Worm (Caenorhabditis elegans) whole organism, young adult: ENCODE data around the gene cdc-48.2.

Experiments
- B0035.1 ChIP-seq: sonication (generic microtip); optimal IDR thresholded peaks from 2 replicates; lab custom pipeline; 2016; ENCODE audit warnings: missing genetic modification characterization, mild to moderate bottlenecking, missing compliant biosample characterization, missing genotype, missing genetic modification reagents
- B0336.3 ChIP-seq: fragments of 200-800 bp; sonication (Bioruptor generic); IDR thresholded peaks from 2 replicates; pipeline ENCODE4 v1.3.6; 2022; ENCODE audit warnings: missing genetic modification characterization, missing compliant biosample characterization
- C17E4.6 ChIP-seq: fragments of 200-800 bp; sonication (Bioruptor generic); IDR thresholded peaks from 2 replicates; pipeline ENCODE4 v1.3.6; 2022; ENCODE audit warnings: missing genetic modification reagents, missing genetic modification characterization, missing compliant biosample characterization
- D2030.7 ChIP-seq: fragments of 200-800 bp; sonication (Bioruptor generic); IDR thresholded peaks from 2 replicates; pipeline ENCODE4 v1.3.6; 2022; ENCODE audit warnings: missing genetic modification reagents, missing genetic modification characterization, missing compliant biosample characterization
- F10E7.11 ChIP-seq: sonication (generic microtip); optimal IDR thresholded peaks from 2 replicates; lab custom pipeline; 2017; ENCODE audit warnings: mild to moderate bottlenecking, missing genetic modification characterization, moderate library complexity, missing compliant biosample characterization
- F22D6.2 ChIP-seq: sonication (generic microtip); optimal IDR thresholded peaks from 2 replicates; lab custom pipeline; 2016; ENCODE audit warnings: mild to moderate bottlenecking, missing genetic modification characterization, missing compliant biosample characterization
- F37B4.10 ChIP-seq: fragments of 200-800 bp; sonication (Bioruptor generic); IDR thresholded peaks from 2 replicates; pipeline ENCODE4 v1.3.6; 2022; ENCODE audit warnings: missing genetic modification characterization, missing compliant biosample characterization
- F39B2.1 ChIP-seq: fragments of 200-800 bp; sonication (Bioruptor generic); IDR thresholded peaks from 2 replicates; pipeline ENCODE4 v1.3.6; 2022; ENCODE audit warnings: missing genetic modification reagents, missing genetic modification characterization, missing compliant biosample characterization
- F57A8.1 ChIP-seq: fragments of 200-800 bp; sonication (Bioruptor generic); optimal IDR thresholded peaks from 2 replicates; lab custom pipeline; 2018; ENCODE audit warnings: mild to moderate bottlenecking, missing genetic modification characterization, moderate library complexity, missing compliant biosample characterization
- F57C9.4 ChIP-seq: sonication (generic microtip); optimal IDR thresholded peaks from 2 replicates; lab custom pipeline; 2017; ENCODE audit warnings: mild to moderate bottlenecking, missing genetic modification characterization, missing compliant biosample characterization
- K11D2.4 ChIP-seq: fragments of 200-800 bp; sonication (Bioruptor generic); IDR thresholded peaks from 2 replicates; pipeline ENCODE4 v1.3.6; 2022; ENCODE audit warnings: missing genetic modification reagents, missing genetic modification characterization, missing compliant biosample characterization
- K12H6.12 ChIP-seq: fragments of 200-800 bp; sonication (Bioruptor generic); optimal IDR thresholded peaks from 2 replicates; lab custom pipeline; 2018; ENCODE audit warnings: mild to moderate bottlenecking, missing genetic modification characterization, missing compliant biosample characterization
- Y56A3A.18 ChIP-seq: fragments of 200-800 bp; sonication (Bioruptor generic); IDR thresholded peaks from 2 replicates; pipeline ENCODE4 v1.3.6; 2022; ENCODE audit warnings: missing genetic modification reagents, missing genetic modification characterization, missing compliant biosample characterization
- aptf-3 ChIP-seq: fragments of 200-800 bp; sonication (Bioruptor generic); IDR thresholded peaks from 2 replicates; pipeline ENCODE4 v1.3.6; 2022; ENCODE audit warnings: missing genetic modification characterization, missing compliant biosample characterization
- attf-5 ChIP-seq: fragments of 200-800 bp; sonication (Bioruptor generic); optimal IDR thresholded peaks from 2 replicates; lab custom pipeline; 2018; ENCODE audit warnings: mild to moderate bottlenecking, missing genetic modification characterization, missing compliant biosample characterization
- bed-1 ChIP-seq: fragments of 200-800 bp; sonication (Bioruptor generic); IDR thresholded peaks from 2 replicates; pipeline ENCODE4 v1.3.6; 2022; ENCODE audit warnings: missing genetic modification reagents, missing genetic modification characterization, missing compliant biosample characterization
- bed-2 ChIP-seq: fragments of 200-800 bp; sonication (Bioruptor generic); IDR thresholded peaks from 2 replicates; pipeline ENCODE4 v1.3.6; 2022; ENCODE audit warnings: missing genetic modification reagents, missing genetic modification characterization, missing compliant biosample characterization
- cebp-2 ChIP-seq: fragments of 200-800 bp; sonication (Bioruptor generic); IDR thresholded peaks from 2 replicates; pipeline ENCODE4 v1.3.6; 2022; ENCODE audit warnings: missing genetic modification characterization, missing compliant biosample characterization
- ceh-27 ChIP-seq: fragments of 200-800 bp; sonication (Bioruptor generic); optimal IDR thresholded peaks from 2 replicates; lab custom pipeline; 2018; ENCODE audit warnings: mild to moderate bottlenecking, missing genetic modification characterization, moderate library complexity, missing compliant biosample characterization
- ceh-58 ChIP-seq: fragments of 200-800 bp; sonication (Bioruptor generic); IDR thresholded peaks from 2 replicates; pipeline ENCODE4 v1.3.6; 2022; ENCODE audit warnings: missing genetic modification characterization, missing compliant biosample characterization
- chd-7 ChIP-seq: sonication (generic microtip); optimal IDR thresholded peaks from 2 replicates; lab custom pipeline; 2016; ENCODE audit warnings: mild to moderate bottlenecking, missing genetic modification characterization, moderate library complexity, missing compliant biosample characterization
- dox-1 ChIP-seq: fragments of 200-800 bp; sonication (Bioruptor generic); IDR thresholded peaks from 2 replicates; pipeline ENCODE4 v1.3.6; 2022; ENCODE audit warnings: missing genetic modification reagents, missing genetic modification characterization, missing compliant biosample characterization
- dpl-1 ChIP-seq: fragments of 150-350 bp; optimal IDR thresholded peaks from 2 replicates; lab custom pipeline; 2014; ENCODE audit warnings: missing biosample characterization, missing genetic modification reagents, missing genetic modification characterization
- egl-44 ChIP-seq: fragments of 200-800 bp; sonication (Bioruptor generic); IDR thresholded peaks from 2 replicates; pipeline ENCODE4 v1.3.6; 2022; ENCODE audit warnings: missing genetic modification reagents, missing genetic modification characterization, missing compliant biosample characterization
- egrh-3 ChIP-seq: fragments of 200-800 bp; sonication (Bioruptor generic); IDR thresholded peaks from 2 replicates; pipeline ENCODE4 v1.3.6; 2022; ENCODE audit warnings: missing genetic modification reagents, missing genetic modification characterization, missing compliant biosample characterization
- fkh-3 ChIP-seq: sonication (generic microtip); optimal IDR thresholded peaks from 2 replicates; lab custom pipeline; 2016; ENCODE audit warnings: mild to moderate bottlenecking, missing genetic modification characterization, missing compliant biosample characterization
- hrde-1 ChIP-seq: sonication (generic microtip); optimal IDR thresholded peaks from 2 replicates; lab custom pipeline; 2016; ENCODE audit warnings: missing genetic modification characterization, mild to moderate bottlenecking, missing compliant biosample characterization, moderate library complexity, missing genotype, missing genetic modification reagents, borderline replicate concordance
- lag-1 ChIP-seq: fragments of 200-800 bp; sonication (Bioruptor generic); IDR thresholded peaks from 2 replicates; pipeline ENCODE4 v1.3.6; 2022; ENCODE audit warnings: missing genetic modification reagents, missing genetic modification characterization, missing compliant biosample characterization
- let-526 ChIP-seq: fragments of 200-800 bp; sonication (Bioruptor generic); IDR thresholded peaks from 2 replicates; pipeline ENCODE4 v1.3.6; 2022; ENCODE audit warnings: missing genetic modification reagents, missing genetic modification characterization, missing compliant biosample characterization
- lin-35 ChIP-seq, 3 experiments: fragments of 150-350 bp in 2 of 3; sonication (generic microtip) in 1 of 3; optimal IDR thresholded peaks; 2 replicates each; lab custom pipeline; 2014 to 2018; ENCODE audit warnings: missing biosample characterization in 3 of 3, missing genetic modification characterization in 3 of 3, missing genetic modification reagents in 3 of 3
- lin-54 ChIP-seq: fragments of 200-800 bp; sonication (Bioruptor generic); optimal IDR thresholded peaks from 2 replicates; lab custom pipeline; 2018; ENCODE audit warnings: mild to moderate bottlenecking, missing genetic modification characterization, missing compliant biosample characterization
- madf-6 ChIP-seq: fragments of 200-800 bp; sonication (Bioruptor generic); IDR thresholded peaks from 2 replicates; pipeline ENCODE4 v1.3.6; 2022; ENCODE audit warnings: missing genetic modification reagents, missing genetic modification characterization, missing compliant biosample characterization
- mel-28 ChIP-seq: sonication (generic microtip); optimal IDR thresholded peaks from 2 replicates; lab custom pipeline; 2016; ENCODE audit warnings: borderline replicate concordance, mild to moderate bottlenecking, missing genetic modification characterization, missing compliant biosample characterization
- mes-4 ChIP-seq: sonication (generic microtip); optimal IDR thresholded peaks from 2 replicates; lab custom pipeline; 2016; ENCODE audit warnings: missing genotype, missing genetic modification characterization, missing compliant biosample characterization
- mxl-1 ChIP-seq: sonication (generic microtip); optimal IDR thresholded peaks from 2 replicates; lab custom pipeline; 2016; ENCODE audit warnings: missing genetic modification characterization, missing compliant biosample characterization
- nfya-1 ChIP-seq: sonication (generic microtip); optimal IDR thresholded peaks from 2 replicates; lab custom pipeline; 2017; ENCODE audit warnings: antibody characterized with exemption, missing compliant biosample characterization, missing genetic modification characterization, borderline replicate concordance; ENCODE audit not compliant: insufficient read depth
- nfya-2 ChIP-seq: fragments of 200-800 bp; sonication (Bioruptor generic); IDR thresholded peaks from 2 replicates; pipeline ENCODE4 v1.3.6; 2022; ENCODE audit warnings: missing genetic modification reagents, missing genetic modification characterization, missing compliant biosample characterization
- nhr-120 ChIP-seq: fragments of 200-800 bp; sonication (Bioruptor generic); IDR thresholded peaks from 2 replicates; pipeline ENCODE4 v1.3.6; 2022; ENCODE audit warnings: missing genetic modification characterization, missing compliant biosample characterization
- nhr-90 ChIP-seq: sonication (generic microtip); optimal IDR thresholded peaks from 2 replicates; lab custom pipeline; 2016; ENCODE audit warnings: missing genotype, mild to moderate bottlenecking, missing genetic modification characterization, missing compliant biosample characterization
- pha-4 ChIP-seq: fragments of 150-350 bp; sonication (generic microtip); optimal IDR thresholded peaks from 2 replicates; lab custom pipeline; 2014; ENCODE audit warnings: missing biosample characterization, missing genetic modification reagents, missing genetic modification characterization
- rcor-1 ChIP-seq: fragments of 200-800 bp; sonication (Bioruptor generic); IDR thresholded peaks from 2 replicates; pipeline ENCODE4 v1.3.6; 2022; ENCODE audit warnings: missing genetic modification reagents, missing genetic modification characterization, missing compliant biosample characterization
- snpc-1.1 ChIP-seq: sonication (generic microtip); optimal IDR thresholded peaks from 2 replicates; lab custom pipeline; 2017; ENCODE audit warnings: missing genetic modification characterization, mild to moderate bottlenecking, missing compliant biosample characterization, antibody characterized with exemption, moderate library complexity, missing genotype, missing genetic modification reagents; ENCODE audit not compliant: insufficient read depth
- snpc-3.4 ChIP-seq: sonication (generic microtip); optimal IDR thresholded peaks from 2 replicates; lab custom pipeline; 2017; ENCODE audit warnings: missing genetic modification characterization, mild to moderate bottlenecking, missing compliant biosample characterization, antibody characterized with exemption, moderate library complexity, missing genotype, missing genetic modification reagents
- snpc-4 ChIP-seq, 5 experiments: fragments of 150-350 bp in 1 of 5; sonication (generic microtip) in 4 of 5; optimal IDR thresholded peaks; 2 replicates each; lab custom pipeline; 2014 to 2018; ENCODE audit warnings: missing genetic modification characterization in 5 of 5, missing biosample characterization in 3 of 5, antibody characterized with exemption in 2 of 5, mild to moderate bottlenecking in 2 of 5, missing compliant biosample characterization in 2 of 5, missing genotype in 2 of 5, moderate library complexity in 2 of 5, missing genetic modification reagents in 1 of 5
- tlf-1 ChIP-seq: fragments of 200-800 bp; sonication (Bioruptor generic); optimal IDR thresholded peaks from 2 replicates; lab custom pipeline; 2018; ENCODE audit warnings: mild to moderate bottlenecking, missing genetic modification characterization, missing compliant biosample characterization
- unc-62 ChIP-seq: fragments of 150-350 bp; optimal IDR thresholded peaks from 2 replicates; lab custom pipeline; 2014; ENCODE audit warnings: missing biosample characterization, missing genetic modification reagents, missing genetic modification characterization
- xnd-1 ChIP-seq: sonication (generic microtip); optimal IDR thresholded peaks from 2 replicates; lab custom pipeline; 2016; ENCODE audit warnings: missing genotype, missing genetic modification reagents, missing genetic modification characterization, missing compliant biosample characterization
- zfh-2 ChIP-seq: fragments of 200-800 bp; sonication (Bioruptor generic); conservative IDR thresholded peaks from 2 replicates; pipeline ENCODE4 v1.3.6; 2022; ENCODE audit warnings: missing genetic modification reagents, missing genetic modification characterization, missing compliant biosample characterization
- zim-3 ChIP-seq: sonication (generic microtip); optimal IDR thresholded peaks from 2 replicates; lab custom pipeline; 2017; ENCODE audit warnings: mild to moderate bottlenecking, missing genetic modification characterization, moderate library complexity, missing compliant biosample characterization

Gene cdc-48.2

ce11 chrII:8157991-8158390 is 19.7 kb downstream of the cdc-48.2 start, which contains the start of gene pch-2:
TSS of gene pch-2 (plus strand) at chrII:8158349.
- no peak for TF ChIP-seq K12H6.12 (tag; lab: Kevin White, UChicago)
- no peak for TF ChIP-seq fkh-3 (tag; lab: Kevin White, UChicago)
- TF ChIP-seq mxl-1: no peak
- no peak for TF ChIP-seq pha-4 (tag; lab: Kevin White, UChicago)
- peak; percentile 40; the same call in 1 of the 2 replicates for TF ChIP-seq D2030.7 (GFP tag; lab: Robert Waterston, UW)
- TF ChIP-seq unc-62 (GFP tag; lab: Kevin White, UChicago): no peak
- TF ChIP-seq chd-7 (tag; lab: Kevin White, UChicago): no peak
- no peak for TF ChIP-seq nfya-1 (tag; lab: Kevin White, UChicago)
- TF ChIP-seq cebp-2 (GFP tag; lab: Robert Waterston, UW): no peak
- TF ChIP-seq zfh-2: no peak
- no peak for TF ChIP-seq F37B4.10
- TF ChIP-seq K11D2.4: no peak
- no peak for TF ChIP-seq F57C9.4
- no peak for TF ChIP-seq F22D6.2 (tag; lab: Kevin White, UChicago)
- TF ChIP-seq lag-1 (GFP tag; lab: Robert Waterston, UW): no peak
- TF ChIP-seq lin-54: no peak
- peak; percentile 72 for TF ChIP-seq dox-1 (GFP tag; lab: Robert Waterston, UW)
- TF ChIP-seq nfya-2: no peak
- peak in 1 of 3 experiments; percentile 14 for TF ChIP-seq lin-35 (GFP tag; optimal IDR thresholded peaks at IDR 0.05; lab: Kevin White, UChicago)
- no peak for TF ChIP-seq nhr-90 (tag; lab: Kevin White, UChicago)
- no peak for TF ChIP-seq bed-2 (GFP tag; lab: Robert Waterston, UW)
- TF ChIP-seq xnd-1 (tag; lab: Kevin White, UChicago): peak; percentile 13
- TF ChIP-seq ceh-58: no peak
- no peak for TF ChIP-seq hrde-1 (tag; lab: Kevin White, UChicago)
- no peak for TF ChIP-seq aptf-3 (GFP tag; lab: Robert Waterston, UW)
- TF ChIP-seq snpc-3.4 (tag; lab: Kevin White, UChicago): no peak
- no peak for TF ChIP-seq F39B2.1
- TF ChIP-seq nhr-120: no peak
- TF ChIP-seq snpc-1.1 (tag; lab: Kevin White, UChicago): no peak
- TF ChIP-seq snpc-4 (GFP tag; optimal IDR thresholded peaks at IDR 0.05; lab: Kevin White, UChicago): no peak
- TF ChIP-seq snpc-4 (tag; optimal IDR thresholded peaks at IDR 0.05; lab: Kevin White, UChicago): peak in 1 of 4 experiments; percentile 50
- no peak for TF ChIP-seq zim-3
- TF ChIP-seq bed-1 (GFP tag; lab: Robert Waterston, UW): no peak
- TF ChIP-seq F57A8.1 (GFP tag; lab: Kevin White, UChicago): no peak
- TF ChIP-seq tlf-1 (GFP tag; lab: Kevin White, UChicago): no peak
- TF ChIP-seq attf-5 (GFP tag; lab: Kevin White, UChicago): peak; percentile 69
- no peak for TF ChIP-seq mes-4
- peak; percentile 79 for TF ChIP-seq madf-6 (GFP tag; lab: Robert Waterston, UW)
- no peak for TF ChIP-seq Y56A3A.18 (GFP tag; lab: Robert Waterston, UW)
- no peak for TF ChIP-seq egrh-3 (GFP tag; lab: Robert Waterston, UW)
- no peak for TF ChIP-seq C17E4.6 (GFP tag; lab: Robert Waterston, UW)
- TF ChIP-seq let-526 (GFP tag; lab: Robert Waterston, UW): no peak
- TF ChIP-seq rcor-1: no peak
- TF ChIP-seq dpl-1 (GFP tag; lab: Kevin White, UChicago): peak; percentile 58
- no peak for TF ChIP-seq B0336.3 (GFP tag; lab: Robert Waterston, UW)
- no peak for TF ChIP-seq ceh-27 (GFP tag; lab: Kevin White, UChicago)
- no peak for TF ChIP-seq mel-28 (tag; lab: Kevin White, UChicago)
- TF ChIP-seq F10E7.11: no peak
- no peak for TF ChIP-seq egl-44 (GFP tag; lab: Robert Waterston, UW)
- TF ChIP-seq B0035.1 (tag; lab: Kevin White, UChicago): no peak
